Fruit fly (Drosophila melanogaster): Measurements from ENCODE around the gene Rbm13.

DNA sequence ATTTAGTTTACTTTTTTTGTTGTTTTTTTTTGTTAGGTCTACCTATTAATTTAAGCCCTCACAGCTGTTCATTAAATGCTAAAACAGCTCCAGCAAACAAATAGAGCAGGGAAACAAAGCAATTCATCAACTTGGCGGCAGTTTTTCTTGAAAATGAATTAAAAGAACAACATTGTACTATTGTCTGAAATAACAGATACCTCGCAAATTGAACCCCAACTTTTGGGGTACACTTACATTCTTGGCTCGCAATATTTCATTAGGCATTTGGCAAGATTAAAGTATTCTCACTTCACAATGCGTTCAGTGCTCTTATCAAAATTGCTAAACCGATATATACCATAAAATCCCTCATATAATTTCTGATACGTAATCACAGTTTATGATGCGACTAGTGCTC is 18.1 kb upstream of the Rbm13 start:
- TF ChIP-seq CG8478 (optimal IDR thresholded peaks at IDR 0.05) (no peak), CTCF (optimal IDR thresholded peaks at IDR 0.05) (no peak)
